Worm (Caenorhabditis elegans) whole organism, L2 larva: ENCODE results near the gene gst-16.

Source experiments
- C34F6.9 ChIP-seq: fragments of 150-350 bp; optimal IDR thresholded peaks from 2 replicates; lab custom pipeline; 2014; ENCODE audit warnings: missing biosample characterization, missing genetic modification characterization
- Y55F3AM.14 ChIP-seq: fragments of 200-800 bp; sonication (Bioruptor generic); optimal IDR thresholded peaks from 2 replicates; lab custom pipeline; 2018; ENCODE audit warnings: mild to moderate bottlenecking, missing genetic modification characterization, missing compliant biosample characterization
- ZK546.5 ChIP-seq: sonication (generic microtip); optimal IDR thresholded peaks from 2 replicates; lab custom pipeline; 2017; ENCODE audit warnings: missing biosample characterization, missing genetic modification characterization
- aly-2 ChIP-seq: fragments of 150-350 bp; optimal IDR thresholded peaks from 2 replicates; lab custom pipeline; 2014; ENCODE audit warnings: missing biosample characterization, missing genetic modification characterization
- ama-1 ChIP-seq: fragments of 150-350 bp; optimal IDR thresholded peaks from 2 replicates; lab custom pipeline; 2018; ENCODE audit warnings: inconsistent platforms
- blmp-1 ChIP-seq: sonication (generic microtip); optimal IDR thresholded peaks from 2 replicates; lab custom pipeline; 2017; ENCODE audit warnings: missing genetic modification characterization, mild to moderate bottlenecking, missing compliant biosample characterization, antibody characterized with exemption, moderate library complexity; ENCODE audit not compliant: insufficient read depth
- ceh-16 ChIP-seq: fragments of 150-350 bp; optimal IDR thresholded peaks from 2 replicates; lab custom pipeline; 2014; ENCODE audit warnings: missing biosample characterization, missing genetic modification characterization
- egl-27 ChIP-seq: sonication (generic microtip); optimal IDR thresholded peaks from 3 replicates; lab custom pipeline; 2017; ENCODE audit warnings: missing biosample characterization, missing genetic modification reagents, missing genetic modification characterization
- elt-1 ChIP-seq: fragments of 150-350 bp; optimal IDR thresholded peaks from 2 replicates; lab custom pipeline; 2014; ENCODE audit warnings: missing biosample characterization, missing genetic modification characterization
- elt-3 ChIP-seq: sonication (generic microtip); optimal IDR thresholded peaks from 2 replicates; lab custom pipeline; 2017; ENCODE audit warnings: missing biosample characterization, missing genetic modification characterization
- lin-11 ChIP-seq: fragments of 150-350 bp; sonication (generic microtip); optimal IDR thresholded peaks from 2 replicates; lab custom pipeline; 2014; ENCODE audit warnings: missing biosample characterization, missing genetic modification characterization, inconsistent platforms, mixed read lengths
- lin-13 ChIP-seq: fragments of 150-350 bp; optimal IDR thresholded peaks from 2 replicates; lab custom pipeline; 2014; ENCODE audit warnings: missing biosample characterization, missing genetic modification reagents, missing genetic modification characterization
- lin-39 ChIP-seq: fragments of 150-350 bp; optimal IDR thresholded peaks from 2 replicates; lab custom pipeline; 2014; ENCODE audit warnings: missing biosample characterization, missing genetic modification reagents, missing genetic modification characterization
- lsy-2 ChIP-seq, 2 experiments: fragments of 150-350 bp in 1 of 2; sonication (generic microtip) in 1 of 2; optimal IDR thresholded peaks; 2 replicates each; lab custom pipeline; 2014 to 2017; ENCODE audit warnings: missing biosample characterization in 2 of 2, missing genetic modification characterization in 2 of 2
- mbf-1 ChIP-seq: sonication (generic microtip); optimal IDR thresholded peaks from 2 replicates; lab custom pipeline; 2017; ENCODE audit warnings: missing biosample characterization, missing genetic modification characterization
- nhr-10 ChIP-seq: sonication (generic microtip); optimal IDR thresholded peaks from 2 replicates; lab custom pipeline; 2017; ENCODE audit warnings: missing biosample characterization, missing genetic modification characterization
- nhr-12 ChIP-seq: fragments of 150-350 bp; optimal IDR thresholded peaks from 2 replicates; lab custom pipeline; 2014; ENCODE audit warnings: missing biosample characterization, missing genetic modification characterization
- nhr-129 ChIP-seq: fragments of 150-350 bp; optimal IDR thresholded peaks from 2 replicates; lab custom pipeline; 2014; ENCODE audit warnings: missing biosample characterization, missing genetic modification characterization
- nhr-21 ChIP-seq: fragments of 150-350 bp; optimal IDR thresholded peaks from 2 replicates; lab custom pipeline; 2014; ENCODE audit warnings: missing biosample characterization, missing genetic modification characterization
- nhr-237 ChIP-seq: fragments of 150-350 bp; optimal IDR thresholded peaks from 2 replicates; lab custom pipeline; 2014; ENCODE audit warnings: missing biosample characterization, missing genetic modification characterization
- nhr-25 ChIP-seq: fragments of 150-350 bp; sonication (generic microtip); optimal IDR thresholded peaks from 3 replicates; lab custom pipeline; 2014; ENCODE audit warnings: missing biosample characterization, missing genetic modification characterization
- nhr-6 ChIP-seq: fragments of 150-350 bp; optimal IDR thresholded peaks from 2 replicates; lab custom pipeline; 2014; ENCODE audit warnings: missing biosample characterization, missing genetic modification characterization
- sem-4 ChIP-seq: fragments of 150-350 bp; optimal IDR thresholded peaks from 2 replicates; lab custom pipeline; 2014; ENCODE audit warnings: missing biosample characterization, missing genetic modification reagents, missing genetic modification characterization
- sma-9 ChIP-seq, 2 experiments: fragments of 150-350 bp in 1 of 2; sonication (generic microtip) in 1 of 2; optimal IDR thresholded peaks; 2 replicates each; lab custom pipeline; 2014 to 2016; ENCODE audit warnings: missing genetic modification characterization in 2 of 2, mild to moderate bottlenecking in 1 of 2, missing biosample characterization in 1 of 2, missing compliant biosample characterization in 1 of 2, missing genetic modification reagents in 1 of 2, moderate library complexity in 1 of 2
- snpc-4 ChIP-seq: fragments of 150-350 bp; optimal IDR thresholded peaks from 2 replicates; lab custom pipeline; 2014; ENCODE audit warnings: missing biosample characterization, missing genetic modification characterization
- zag-1 ChIP-seq: fragments of 150-350 bp; optimal IDR thresholded peaks from 2 replicates; lab custom pipeline; 2014; ENCODE audit warnings: missing biosample characterization, missing genetic modification characterization
- ztf-11 ChIP-seq: sonication (generic microtip); optimal IDR thresholded peaks from 2 replicates; lab custom pipeline; 2017; ENCODE audit warnings: missing biosample characterization, missing genetic modification characterization
- ztf-4 ChIP-seq: fragments of 150-350 bp; optimal IDR thresholded peaks from 2 replicates; lab custom pipeline; 2014; ENCODE audit warnings: missing biosample characterization, missing genetic modification characterization

The gst-16 gene

ce11 chrII:13637941-13638489, 13.8 kb upstream of the gst-16 start, which contains the start of gene phdh-1:
Gene phdh-1, minus strand, starts transcription at chrII:13638480.
- TF ChIP-seq nhr-10 (tag; lab: Kevin White, UChicago) (no peak), egl-27 (tag; lab: Kevin White, UChicago) (no peak), sma-9 (GFP tag; optimal IDR thresholded peaks at IDR 0.05; lab: Kevin White, UChicago) (peak; percentile 51), sma-9 (tag; optimal IDR thresholded peaks at IDR 0.05; lab: Kevin White, UChicago) (no peak)
- TF ChIP-seq, all 48 proteins: peak for 1

DNA sequence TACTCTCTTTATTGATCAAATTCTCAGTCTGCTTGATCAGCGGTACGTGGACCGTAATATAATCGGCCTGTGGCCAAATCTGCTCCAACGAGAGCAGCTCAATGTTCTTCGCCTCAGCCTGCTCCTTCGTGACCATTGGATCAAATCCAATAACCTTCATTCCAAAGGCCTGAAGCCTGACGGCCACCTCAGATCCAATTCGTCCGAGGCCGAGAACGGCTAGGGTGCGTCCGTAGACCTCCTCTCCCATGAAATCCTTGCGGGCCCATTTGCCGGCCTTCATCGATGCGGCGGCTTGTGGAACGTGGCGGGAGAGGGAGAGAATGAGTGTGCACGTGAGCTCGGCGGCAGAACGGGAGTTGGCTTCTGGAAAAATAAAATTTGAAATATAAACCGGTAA, 13.2 kb upstream of the gst-16 start:
- TF ChIP-seq ama-1 (peak; percentile 19), elt-3 (tag; lab: Kevin White, UChicago) (no peak)

ce11 chrII:13636596-13636995, 12.4 kb upstream of the gst-16 start:
- TF ChIP-seq ZK546.5 (tag; lab: Kevin White, UChicago): no peak
- TF ChIP-seq nhr-21 (tag; lab: Kevin White, UChicago): peak; percentile 23
- TF ChIP-seq nhr-25 (tag; lab: Kevin White, UChicago): peak; percentile 34
- TF ChIP-seq ztf-11 (tag; lab: Kevin White, UChicago): no peak
- peak; percentile 8 for TF ChIP-seq blmp-1 (tag; lab: Kevin White, UChicago)
- peak; percentile 77 for TF ChIP-seq ama-1

- TF ChIP-seq elt-1 (tag; lab: Kevin White, UChicago) (peak; percentile 93), ztf-4 (tag; lab: Kevin White, UChicago) (no peak), ama-1 (no peak), nhr-6 (tag; lab: Kevin White, UChicago) (no peak), ceh-16 (tag; lab: Kevin White, UChicago) (no peak), nhr-129 (tag; lab: Kevin White, UChicago) (peak; percentile 69), ztf-11 (tag; lab: Kevin White, UChicago) (no peak), lin-11 (tag; lab: Kevin White, UChicago) (no peak), nhr-12 (tag; lab: Kevin White, UChicago) (no peak), aly-2 (tag; lab: Kevin White, UChicago) (no peak), elt-3 (tag; lab: Kevin White, UChicago) (no peak), sma-9 (GFP tag; optimal IDR thresholded peaks at IDR 0.05; lab: Kevin White, UChicago) (peak; percentile 68), sma-9 (tag; optimal IDR thresholded peaks at IDR 0.05; lab: Kevin White, UChicago) (no peak), lsy-2 (tag; optimal IDR thresholded peaks at IDR 0.05; lab: Kevin White, UChicago) (no peak), nhr-237 (tag; lab: Kevin White, UChicago) (no peak), snpc-4 (tag; lab: Kevin White, UChicago) (no peak), sem-4 (no peak), egl-27 (tag; lab: Kevin White, UChicago) (no peak), zag-1 (tag; lab: Kevin White, UChicago) (no peak)
Observed at ce11 chrII:13632238-13632637, 8.0 kb upstream of the gst-16 start, which contains the start of gene tag-10. Gene tag-10, plus strand, starts transcription at chrII:13632584.

ce11 chrII:13630690-13631089, 6.5 kb upstream of the gst-16 start, which contains the start of the genes gst-17 and gst-18:
Gene gst-17, minus strand, starts transcription at chrII:13630790.
Gene gst-18, minus strand, starts transcription at chrII:13630887.
- no peak for TF ChIP-seq mbf-1
- TF ChIP-seq snpc-4 (tag; lab: Kevin White, UChicago): no peak
- TF ChIP-seq ZK546.5 (tag; lab: Kevin White, UChicago): no peak

DNA sequence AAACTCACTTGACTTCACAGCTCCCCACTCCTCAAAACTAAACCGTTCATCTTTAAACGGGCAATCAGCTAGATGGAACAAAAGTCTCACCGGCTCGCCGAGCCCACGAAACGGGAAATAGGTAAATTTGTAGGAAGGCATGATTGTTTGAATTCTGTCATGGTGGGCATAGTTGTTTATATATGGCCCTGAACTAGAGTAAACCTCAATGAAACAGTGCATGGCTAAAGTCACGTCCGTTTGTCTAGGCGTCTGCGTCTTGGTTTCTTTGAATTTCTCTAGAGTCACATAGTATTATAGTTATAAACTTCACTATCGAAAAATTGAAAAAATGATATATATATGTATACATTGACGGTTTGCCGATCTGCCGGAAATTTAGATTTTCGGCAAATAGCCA, 2.8 kb upstream of the gst-16 start, which contains the start of gene gst-19:
Gene gst-19, minus strand, starts transcription at position 145 of the 400 bp plus-strand sequence.
- TF ChIP-seq Y55F3AM.14 (GFP tag; lab: Kevin White, UChicago): no peak
- TF ChIP-seq lin-13 (GFP tag; lab: Kevin White, UChicago): no peak
- no peak for TF ChIP-seq lin-39 (tag; lab: Kevin White, UChicago)
- TF ChIP-seq lsy-2 (tag; optimal IDR thresholded peaks at IDR 0.05; lab: Kevin White, UChicago): no peak
- no peak for TF ChIP-seq sem-4
- no peak for TF ChIP-seq C34F6.9 (tag; lab: Kevin White, UChicago)
- no peak for TF ChIP-seq ztf-11 (tag; lab: Kevin White, UChicago)
- TF ChIP-seq elt-3 (tag; lab: Kevin White, UChicago): no peak
- TF ChIP-seq, all 48 proteins: peak for 0
